Worm (Caenorhabditis elegans) whole organism, early embryonic: ENCODE results near the gene sru-1.
A peak's percentile ranks its signal among the peaks of the same experiment; 100 is the strongest.

ENCODE experiments used
- B0310.2 ChIP-seq: sonication (generic microtip); optimal IDR thresholded peaks from 2 replicates; lab custom pipeline; 2016; ENCODE audit warnings: mild to moderate bottlenecking, missing genetic modification characterization, missing compliant biosample characterization
- F13C5.2 ChIP-seq: sonication (generic microtip); optimal IDR thresholded peaks from 2 replicates; lab custom pipeline; 2017; ENCODE audit warnings: mild to moderate bottlenecking, missing genetic modification characterization, inconsistent platforms, missing compliant biosample characterization
- aly-1 ChIP-seq: sonication (generic microtip); optimal IDR thresholded peaks from 2 replicates; lab custom pipeline; 2016; ENCODE audit warnings: missing genetic modification characterization, missing compliant biosample characterization
- ama-1 ChIP-seq: fragments of 150-350 bp; optimal IDR thresholded peaks from 2 replicates; lab custom pipeline; 2014
- ceh-13 ChIP-seq: fragments of 200-800 bp; sonication (Bioruptor generic); optimal IDR thresholded peaks from 2 replicates; lab custom pipeline; 2018; ENCODE audit warnings: mild to moderate bottlenecking, missing genetic modification characterization, missing compliant biosample characterization
- ceh-36 ChIP-seq: sonication (generic microtip); optimal IDR thresholded peaks from 2 replicates; lab custom pipeline; 2016; ENCODE audit warnings: missing genetic modification characterization, inconsistent platforms, missing compliant biosample characterization
- ets-7 ChIP-seq: sonication (generic microtip); optimal IDR thresholded peaks from 2 replicates; lab custom pipeline; 2016; ENCODE audit warnings: missing genotype, missing genetic modification characterization, missing compliant biosample characterization
- flt-1 ChIP-seq: fragments of 200-800 bp; sonication (Bioruptor generic); IDR thresholded peaks from 2 replicates; pipeline ENCODE4 v1.3.6; 2022; ENCODE audit warnings: missing genetic modification characterization, missing compliant biosample characterization
- hmbx-1 ChIP-seq: sonication (generic microtip); optimal IDR thresholded peaks from 2 replicates; lab custom pipeline; 2016; ENCODE audit warnings: mild to moderate bottlenecking, missing genetic modification characterization, missing compliant biosample characterization
- hmg-4 ChIP-seq: fragments of 200-800 bp; sonication (Bioruptor generic); optimal IDR thresholded peaks from 2 replicates; lab custom pipeline; 2018; ENCODE audit warnings: mild to moderate bottlenecking, missing genetic modification characterization, missing compliant biosample characterization
- hnd-1 ChIP-seq: sonication (generic microtip); optimal IDR thresholded peaks from 2 replicates; lab custom pipeline; 2016; ENCODE audit warnings: missing genetic modification characterization, missing compliant biosample characterization
- pes-1 ChIP-seq: fragments of 200-800 bp; sonication (Bioruptor generic); IDR thresholded peaks from 2 replicates; pipeline ENCODE4 v1.3.6; 2022; ENCODE audit warnings: missing genetic modification reagents, missing genetic modification characterization, missing compliant biosample characterization
- scrt-1 ChIP-seq: fragments of 200-800 bp; sonication (Bioruptor generic); IDR thresholded peaks from 2 replicates; pipeline ENCODE4 v1.3.6; 2022; ENCODE audit warnings: missing genetic modification characterization, missing compliant biosample characterization
- sea-1 ChIP-seq: fragments of 200-800 bp; sonication (Bioruptor generic); conservative IDR thresholded peaks from 2 replicates; pipeline ENCODE4 v1.3.6; 2022; ENCODE audit warnings: missing genetic modification characterization, missing compliant biosample characterization
- tbx-11 ChIP-seq: fragments of 200-800 bp; sonication (Bioruptor generic); IDR thresholded peaks from 2 replicates; pipeline ENCODE4 v1.3.6; 2022; ENCODE audit warnings: missing genetic modification characterization, missing compliant biosample characterization
- tbx-37 ChIP-seq: fragments of 200-800 bp; sonication (Bioruptor generic); conservative IDR thresholded peaks from 2 replicates; pipeline ENCODE4 v1.3.6; 2022; ENCODE audit warnings: missing genetic modification reagents, missing genetic modification characterization, missing compliant biosample characterization
- tra-4 ChIP-seq: sonication (generic microtip); optimal IDR thresholded peaks from 2 replicates; lab custom pipeline; 2017; ENCODE audit warnings: missing genetic modification characterization, missing compliant biosample characterization

The sru-1 gene

ce11 chrIV:9469293-9469692, 19.1 kb upstream of the sru-1 start:
- TF ChIP-seq tbx-11 (no peak), flt-1 (no peak), pes-1 (GFP tag; lab: Robert Waterston, UW) (no peak), ets-7 (tag; lab: Kevin White, UChicago) (no peak), aly-1 (no peak), ama-1 (lab: Kevin White, UChicago) (no peak), sea-1 (no peak), F13C5.2 (tag; lab: Kevin White, UChicago) (no peak), tra-4 (tag; lab: Kevin White, UChicago) (no peak), hmg-4 (no peak), ceh-13 (no peak), tbx-37 (GFP tag; lab: Robert Waterston, UW) (no peak), hnd-1 (tag; lab: Kevin White, UChicago) (no peak), scrt-1 (GFP tag; lab: Robert Waterston, UW) (no peak), hmbx-1 (tag; lab: Kevin White, UChicago) (no peak), ceh-36 (no peak), B0310.2 (no peak)

- peak; percentile 94 for TF ChIP-seq tbx-37 (GFP tag; lab: Robert Waterston, UW)
- peak; percentile 95 for TF ChIP-seq flt-1
- TF ChIP-seq tbx-11 = peak; percentile 98
- peak; percentile 93 for TF ChIP-seq ceh-13
- peak; percentile 95 for TF ChIP-seq aly-1
- peak; percentile 86 for TF ChIP-seq ets-7 (tag; lab: Kevin White, UChicago)
- TF ChIP-seq scrt-1 (GFP tag; lab: Robert Waterston, UW) = peak; percentile 99
- TF ChIP-seq hmbx-1 (tag; lab: Kevin White, UChicago) = peak; percentile 81
- no peak for TF ChIP-seq ama-1 (lab: Kevin White, UChicago)
- no peak; the same call in 1 of the 2 replicates for TF ChIP-seq sea-1
- peak; percentile 95 for TF ChIP-seq ceh-36
- peak; percentile 87 for TF ChIP-seq tra-4 (tag; lab: Kevin White, UChicago)
- TF ChIP-seq hmg-4 = no peak
- TF ChIP-seq pes-1 (GFP tag; lab: Robert Waterston, UW) = peak; percentile 98
- peak; percentile 87 for TF ChIP-seq hnd-1 (tag; lab: Kevin White, UChicago)
- TF ChIP-seq F13C5.2 (tag; lab: Kevin White, UChicago) = peak; percentile 91
- TF ChIP-seq B0310.2 = peak; percentile 92
These were observed 11.1 kb upstream of the sru-1 start, which contains the start of gene wrt-3 for ce11 chrIV:9477135-9477928. TSS of gene wrt-3 (minus strand) at chrIV:9477456.

- TF ChIP-seq aly-1 (no peak), tbx-11 (no peak), sea-1 (no peak), B0310.2 (no peak), hmg-4 (no peak), ceh-13 (no peak), flt-1 (no peak), hnd-1 (tag; lab: Kevin White, UChicago) (no peak), scrt-1 (GFP tag; lab: Robert Waterston, UW) (no peak), ama-1 (lab: Kevin White, UChicago) (no peak), ceh-36 (no peak), ets-7 (tag; lab: Kevin White, UChicago) (no peak), hmbx-1 (tag; lab: Kevin White, UChicago) (no peak), pes-1 (GFP tag; lab: Robert Waterston, UW) (no peak), tbx-37 (GFP tag; lab: Robert Waterston, UW) (no peak), F13C5.2 (tag; lab: Kevin White, UChicago) (no peak), tra-4 (tag; lab: Kevin White, UChicago) (no peak)
These were observed 7.5 kb upstream of the sru-1 start, which contains the start of gene cng-3 for ce11 chrIV:9480936-9481335. TSS of gene cng-3 (minus strand) at chrIV:9481037.

ce11 chrIV:9485040-9485439, 3.4 kb upstream of the sru-1 start, which contains the start of gene gadr-2:
TSS of gene gadr-2 (minus strand) at chrIV:9485140.
- no peak for TF ChIP-seq tbx-11
- TF ChIP-seq hmg-4 = no peak
- no peak for TF ChIP-seq scrt-1 (GFP tag; lab: Robert Waterston, UW)
- TF ChIP-seq B0310.2 = no peak
- TF ChIP-seq ceh-13 = no peak
- no peak for TF ChIP-seq ets-7 (tag; lab: Kevin White, UChicago)
- no peak for TF ChIP-seq flt-1
- no peak for TF ChIP-seq tra-4 (tag; lab: Kevin White, UChicago)
- no peak for TF ChIP-seq tbx-37 (GFP tag; lab: Robert Waterston, UW)
- no peak for TF ChIP-seq F13C5.2 (tag; lab: Kevin White, UChicago)

- TF ChIP-seq hmbx-1 (tag; lab: Kevin White, UChicago) (no peak), aly-1 (no peak), hnd-1 (tag; lab: Kevin White, UChicago) (no peak), F13C5.2 (tag; lab: Kevin White, UChicago) (no peak), pes-1 (GFP tag; lab: Robert Waterston, UW) (no peak), sea-1 (no peak), ceh-13 (no peak), flt-1 (no peak), tra-4 (tag; lab: Kevin White, UChicago) (no peak), hmg-4 (no peak), tbx-37 (GFP tag; lab: Robert Waterston, UW) (no peak), tbx-11 (no peak), ets-7 (tag; lab: Kevin White, UChicago) (no peak), ceh-36 (no peak), B0310.2 (no peak), ama-1 (lab: Kevin White, UChicago) (no peak), scrt-1 (GFP tag; lab: Robert Waterston, UW) (no peak)
These were observed 2.4 kb upstream of the sru-1 start, which contains the start of gene sru-2 for ce11 chrIV:9485972-9486371. TSS of gene sru-2 (plus strand) at chrIV:9486272.

ce11 chrIV:9486779-9487178, 1.6 kb upstream of the sru-1 start:
- TF ChIP-seq tbx-37 (GFP tag; lab: Robert Waterston, UW) (no peak), hmbx-1 (tag; lab: Kevin White, UChicago) (no peak), pes-1 (GFP tag; lab: Robert Waterston, UW) (no peak), ets-7 (tag; lab: Kevin White, UChicago) (no peak), scrt-1 (GFP tag; lab: Robert Waterston, UW) (no peak), ceh-36 (no peak), flt-1 (no peak), sea-1 (no peak), ceh-13 (no peak), ama-1 (lab: Kevin White, UChicago) (no peak), aly-1 (no peak), F13C5.2 (tag; lab: Kevin White, UChicago) (no peak), B0310.2 (no peak), tbx-11 (no peak)
